Worm (Caenorhabditis elegans) whole organism, L4/young adult: ENCODE measurements around the gene H03G16.5.

Source experiments
- dao-5 ChIP-seq: sonication (generic microtip); optimal IDR thresholded peaks from 2 replicates; lab custom pipeline; 2016; ENCODE audit warnings: missing genotype, missing genetic modification characterization, moderate library complexity, missing compliant biosample characterization
- him-1 ChIP-seq: sonication (generic microtip); optimal IDR thresholded peaks from 2 replicates; lab custom pipeline; 2016; ENCODE audit warnings: missing genotype, missing genetic modification reagents, missing genetic modification characterization, missing compliant biosample characterization

DNA sequence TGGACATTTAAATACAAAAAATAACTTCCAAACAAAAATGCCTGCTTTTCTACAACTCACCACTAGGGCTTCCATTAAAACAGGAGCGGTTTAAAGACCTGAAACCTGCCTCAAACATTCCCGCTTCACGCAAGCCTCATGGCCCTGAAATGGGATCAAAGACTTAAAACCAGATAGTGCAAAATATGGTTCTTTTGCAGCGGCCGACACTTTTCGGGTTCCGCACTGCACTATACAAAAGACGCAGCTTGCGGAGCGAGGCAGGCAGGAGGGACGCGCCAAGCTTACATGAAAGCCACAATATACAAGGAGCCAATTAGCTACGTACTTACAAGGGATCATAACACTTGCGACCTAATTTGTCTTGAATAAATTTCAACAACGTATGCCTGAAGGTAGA is 16.8 kb upstream of the H03G16.5 start:
- no peak for TF ChIP-seq him-1 (tag; lab: Kevin White, UChicago)
- no peak for TF ChIP-seq dao-5 (tag; lab: Kevin White, UChicago)
